Fruit fly (Drosophila melanogaster) whole organism, embryonic: ENCODE results near the gene CG13084.

Source experiments
- Aef1 ChIP-seq: fragments of 200-800 bp; sonication (Bioruptor generic); IDR thresholded peaks from 3 replicates; pipeline ENCODE4 v1.3.6; 2022; ENCODE audit warnings: missing biosample characterization, missing genetic modification characterization
- Atf-2 ChIP-seq: fragments of 200-800 bp; sonication (Bioruptor generic); optimal IDR thresholded peaks from 2 replicates; lab custom pipeline; 2016; ENCODE audit warnings: missing biosample characterization, missing genetic modification characterization
- Bteb2 ChIP-seq: fragments of 200-800 bp; sonication (Bioruptor generic); optimal IDR thresholded peaks from 2 replicates; lab custom pipeline; 2016; ENCODE audit warnings: missing biosample characterization, missing genetic modification characterization
- CG1024 ChIP-seq: fragments of 200-800 bp; sonication (Bioruptor generic); IDR thresholded peaks from 2 replicates; pipeline ENCODE4 v1.3.6; 2022; ENCODE audit warnings: missing biosample characterization, missing genetic modification characterization
- CG10267 ChIP-seq: fragments of 200-800 bp; sonication (Bioruptor generic); optimal IDR thresholded peaks from 2 replicates; lab custom pipeline; 2018; ENCODE audit warnings: missing biosample characterization, mild to moderate bottlenecking, missing genetic modification characterization, moderate library complexity
- CG10543 ChIP-seq: fragments of 200-800 bp; sonication (Bioruptor generic); optimal IDR thresholded peaks from 3 replicates; lab custom pipeline; 2017; ENCODE audit warnings: missing biosample characterization, mild to moderate bottlenecking, missing genetic modification characterization, moderate library complexity
- CG12219 ChIP-seq: fragments of 200-800 bp; sonication (Bioruptor generic); optimal IDR thresholded peaks from 3 replicates; lab custom pipeline; 2018; ENCODE audit warnings: missing biosample characterization, mild to moderate bottlenecking, missing genetic modification characterization
- CG12942 ChIP-seq: fragments of 200-800 bp; sonication (Bioruptor generic); optimal IDR thresholded peaks from 3 replicates; lab custom pipeline; 2016; ENCODE audit warnings: missing biosample characterization, missing genetic modification characterization
- CG13775 ChIP-seq: fragments of 200-800 bp; sonication (Bioruptor generic); optimal IDR thresholded peaks from 3 replicates; lab custom pipeline; 2017; ENCODE audit warnings: missing biosample characterization, mild to moderate bottlenecking, missing genetic modification characterization
- CG15011 ChIP-seq: fragments of 200-800 bp; sonication (Bioruptor generic); optimal IDR thresholded peaks from 3 replicates; lab custom pipeline; 2018; ENCODE audit warnings: missing biosample characterization, mild to moderate bottlenecking, missing genetic modification characterization
- CG15601 ChIP-seq: fragments of 200-800 bp; sonication (Bioruptor generic); optimal IDR thresholded peaks from 3 replicates; lab custom pipeline; 2019; ENCODE audit warnings: missing biosample characterization, mild to moderate bottlenecking, missing genetic modification characterization, moderate library complexity
- CG1647 ChIP-seq: fragments of 200-800 bp; sonication (Bioruptor generic); optimal IDR thresholded peaks from 3 replicates; lab custom pipeline; 2016; ENCODE audit warnings: missing biosample characterization, missing genetic modification characterization
- CG17328 ChIP-seq: fragments of 200-800 bp; sonication (Bioruptor generic); IDR thresholded peaks from 2 replicates; pipeline ENCODE4 v1.3.6; 2022; ENCODE audit warnings: missing biosample characterization, missing genetic modification characterization
- CG2129 ChIP-seq: fragments of 200-800 bp; sonication (Bioruptor generic); IDR thresholded peaks from 2 replicates; pipeline ENCODE4 v1.3.6; 2022; ENCODE audit warnings: missing biosample characterization, missing genetic modification characterization; ENCODE audit not compliant: partially characterized antibody
- CG32767 ChIP-seq: fragments of 200-800 bp; sonication (Bioruptor generic); IDR thresholded peaks from 2 replicates; pipeline ENCODE4 v1.3.6; 2022; ENCODE audit warnings: missing biosample characterization, missing genetic modification characterization
- CG33557 ChIP-seq: fragments of 200-800 bp; sonication (Bioruptor generic); optimal IDR thresholded peaks from 2 replicates; lab custom pipeline; 2019; ENCODE audit warnings: missing biosample characterization, mild to moderate bottlenecking, missing genetic modification characterization, moderate library complexity
- CG34422 ChIP-seq: fragments of 200-800 bp; sonication (Bioruptor generic); IDR thresholded peaks from 3 replicates; pipeline ENCODE4 v1.3.6; 2022; ENCODE audit warnings: missing biosample characterization, missing genetic modification characterization
- CG3847 ChIP-seq: fragments of 200-800 bp; sonication (Bioruptor generic); IDR thresholded peaks from 2 replicates; pipeline ENCODE4 v1.3.6; 2022; ENCODE audit warnings: missing biosample characterization, missing genetic modification characterization
- CG4404 ChIP-seq: fragments of 200-800 bp; sonication (Bioruptor generic); IDR thresholded peaks from 2 replicates; pipeline ENCODE4 v1.3.6; 2022; ENCODE audit warnings: missing biosample characterization, missing genetic modification characterization
- CG4730 ChIP-seq: fragments of 200-800 bp; sonication (Bioruptor generic); IDR thresholded peaks from 2 replicates; pipeline ENCODE4 v1.3.6; 2022; ENCODE audit warnings: missing biosample characterization, missing genetic modification characterization
- CG6272 ChIP-seq: fragments of 200-800 bp; sonication (Bioruptor generic); IDR thresholded peaks from 2 replicates; pipeline ENCODE4 v1.3.6; 2022; ENCODE audit warnings: missing biosample characterization, missing genetic modification characterization
- CG6791 ChIP-seq: fragments of 200-800 bp; sonication (Bioruptor generic); IDR thresholded peaks from 3 replicates; pipeline ENCODE4 v1.3.6; 2022; ENCODE audit warnings: missing biosample characterization, missing genetic modification characterization; ENCODE audit not compliant: partially characterized antibody
- CG7839 ChIP-seq: fragments of 200-800 bp; sonication (Bioruptor generic); optimal IDR thresholded peaks from 3 replicates; lab custom pipeline; 2018; ENCODE audit warnings: missing biosample characterization, mild to moderate bottlenecking, missing genetic modification characterization, moderate library complexity
- CG9797 ChIP-seq: fragments of 200-800 bp; sonication (Bioruptor generic); optimal IDR thresholded peaks from 3 replicates; lab custom pipeline; 2018; ENCODE audit warnings: missing biosample characterization, mild to moderate bottlenecking, missing genetic modification characterization
- Camta ChIP-seq: fragments of 200-800 bp; sonication (Bioruptor generic); optimal IDR thresholded peaks from 2 replicates; lab custom pipeline; 2016; ENCODE audit warnings: missing biosample characterization, missing genetic modification characterization
- Drgx ChIP-seq: fragments of 200-800 bp; sonication (Bioruptor generic); IDR thresholded peaks from 2 replicates; pipeline ENCODE4 v1.3.6; 2022; ENCODE audit warnings: missing biosample characterization, missing genetic modification characterization
- Lim3 ChIP-seq: fragments of 200-800 bp; sonication (Bioruptor generic); IDR thresholded peaks from 2 replicates; pipeline ENCODE4 v1.3.6; 2022; ENCODE audit warnings: missing biosample characterization, missing genetic modification characterization
- Max ChIP-seq: fragments of 200-800 bp; sonication (Bioruptor generic); optimal IDR thresholded peaks from 2 replicates; lab custom pipeline; 2016; ENCODE audit warnings: missing biosample characterization, mild to moderate bottlenecking, missing genetic modification characterization
- YL-1 ChIP-seq: fragments of 200-800 bp; sonication (Bioruptor generic); optimal IDR thresholded peaks from 3 replicates; lab custom pipeline; 2017; ENCODE audit warnings: missing biosample characterization, mild to moderate bottlenecking, missing genetic modification characterization
- amos ChIP-seq: fragments of 200-800 bp; sonication (Bioruptor generic); IDR thresholded peaks from 2 replicates; pipeline ENCODE4 v1.3.6; 2022; ENCODE audit warnings: missing biosample characterization, missing genetic modification characterization; ENCODE audit not compliant: partially characterized antibody
- aop ChIP-seq: fragments of 200-800 bp; sonication (Bioruptor generic); IDR thresholded peaks from 2 replicates; pipeline ENCODE4 v1.3.6; 2022; ENCODE audit warnings: missing biosample characterization, missing genetic modification characterization
- ap ChIP-seq: fragments of 200-800 bp; sonication (Bioruptor generic); IDR thresholded peaks from 2 replicates; pipeline ENCODE4 v1.3.6; 2022; ENCODE audit warnings: missing biosample characterization, missing genetic modification characterization
- bbx ChIP-seq: fragments of 200-800 bp; sonication (Bioruptor generic); IDR thresholded peaks from 2 replicates; pipeline ENCODE4 v1.3.6; 2022; ENCODE audit warnings: missing biosample characterization, missing genetic modification characterization; ENCODE audit not compliant: partially characterized antibody
- dan ChIP-seq: fragments of 200-800 bp; sonication (Bioruptor generic); IDR thresholded peaks from 2 replicates; pipeline ENCODE4 v1.3.6; 2022; ENCODE audit warnings: missing biosample characterization, missing genetic modification characterization
- dpn ChIP-seq, 2 experiments: fragments of 200-800 bp; sonication (Bioruptor generic); optimal IDR thresholded peaks; 3 replicates each; lab custom pipeline; 2016; ENCODE audit warnings: missing biosample characterization in 2 of 2, missing genetic modification characterization in 2 of 2
- gce ChIP-seq: fragments of 200-800 bp; sonication (Bioruptor generic); IDR thresholded peaks from 3 replicates; pipeline ENCODE4 v1.3.6; 2022; ENCODE audit warnings: missing biosample characterization, missing genetic modification characterization
- hbn ChIP-seq: fragments of 200-800 bp; sonication (Bioruptor generic); IDR thresholded peaks from 2 replicates; pipeline ENCODE4 v1.3.6; 2022; ENCODE audit warnings: missing biosample characterization, missing genetic modification characterization; ENCODE audit not compliant: partially characterized antibody
- inv ChIP-seq: fragments of 200-800 bp; sonication (Bioruptor generic); IDR thresholded peaks from 2 replicates; pipeline ENCODE4 v1.3.6; 2022; ENCODE audit warnings: missing biosample characterization, missing genetic modification characterization; ENCODE audit not compliant: partially characterized antibody
- kah ChIP-seq: fragments of 200-800 bp; sonication (Bioruptor generic); optimal IDR thresholded peaks from 2 replicates; lab custom pipeline; 2018; ENCODE audit warnings: missing biosample characterization, mild to moderate bottlenecking, missing genetic modification characterization
- lola ChIP-seq, 3 experiments: fragments of >200 bp in 2 of 3; fragments of 200-800 bp in 1 of 3; sonication (Bioruptor generic) in 1 of 3; optimal IDR thresholded peaks; 2 replicates each; lab custom pipeline; 2017 to 2019; ENCODE audit warnings: missing biosample characterization in 3 of 3, missing genetic modification characterization in 3 of 3, mild to moderate bottlenecking in 1 of 3, moderate library complexity in 1 of 3
- lov ChIP-seq, 2 experiments: fragments of 200-800 bp in 1 of 2; fragments of >200 bp in 1 of 2; sonication (Bioruptor generic) in 1 of 2; IDR thresholded peaks in 1 of 2; optimal IDR thresholded peaks in 1 of 2; 2 replicates in 1 of 2; 3 replicates in 1 of 2; pipeline versions ENCODE4 v1.3.6 to Lab custom; 2017 to 2022; ENCODE audit warnings: missing biosample characterization in 1 of 2, missing genetic modification characterization in 1 of 2
- maf-S ChIP-seq: fragments of 200-800 bp; sonication (Bioruptor generic); optimal IDR thresholded peaks from 2 replicates; lab custom pipeline; 2016; ENCODE audit warnings: missing biosample characterization, missing genetic modification characterization
- nerfin-2 ChIP-seq: fragments of 200-800 bp; sonication (Bioruptor generic); IDR thresholded peaks from 2 replicates; pipeline ENCODE4 v1.3.6; 2022; ENCODE audit warnings: missing biosample characterization, missing genetic modification characterization; ENCODE audit not compliant: partially characterized antibody
- p53 ChIP-seq: fragments of 200-800 bp; sonication (Bioruptor generic); optimal IDR thresholded peaks from 2 replicates; lab custom pipeline; 2016; ENCODE audit warnings: missing biosample characterization, missing genetic modification characterization
- pan ChIP-seq, 4 experiments: fragments of >200 bp in 3 of 4; fragments of 200-800 bp in 1 of 4; sonication (Bioruptor generic) in 1 of 4; optimal IDR thresholded peaks in 3 of 4; IDR thresholded peaks in 1 of 4; 2 replicates each; pipeline versions ENCODE4 v1.3.6 to Lab custom; 2017 to 2022; ENCODE audit warnings: missing biosample characterization in 2 of 4, missing genetic modification characterization in 2 of 4, mixed read lengths in 1 of 4
- salm ChIP-seq: fragments of 200-800 bp; sonication (Bioruptor generic); optimal IDR thresholded peaks from 2 replicates; lab custom pipeline; 2018; ENCODE audit warnings: missing biosample characterization, mild to moderate bottlenecking, missing genetic modification characterization
- sc ChIP-seq, 3 experiments: fragments of >200 bp in 2 of 3; fragments of 200-800 bp in 1 of 3; sonication (Bioruptor generic) in 1 of 3; optimal IDR thresholded peaks; 2 replicates in 2 of 3; 3 replicates in 1 of 3; lab custom pipeline; 2017; ENCODE audit warnings: mild to moderate bottlenecking in 1 of 3, missing biosample characterization in 1 of 3, missing genetic modification characterization in 1 of 3, missing genetic modification reagents in 1 of 3
- unc-4 ChIP-seq: fragments of 200-800 bp; sonication (Bioruptor generic); IDR thresholded peaks from 2 replicates; pipeline ENCODE4 v1.3.6; 2022; ENCODE audit warnings: missing biosample characterization, missing genetic modification characterization; ENCODE audit not compliant: partially characterized antibody
- wdn ChIP-seq: fragments of 200-800 bp; sonication (Bioruptor generic); IDR thresholded peaks from 2 replicates; pipeline ENCODE4 v1.3.6; 2022; ENCODE audit warnings: missing biosample characterization, missing genetic modification characterization

Gene CG13084

dm6 chr2L:19497983-19498382 is 13.3 kb downstream of the CG13084 start, which contains the start of gene Top3alpha (continued):
- no peak for TF ChIP-seq Drgx (GFP tag; lab: Robert Waterston, UW)
- TF ChIP-seq CG7839 (tag; lab: Kevin White, UChicago): no peak
- no peak for TF ChIP-seq CG12219
- TF ChIP-seq bbx (GFP tag; lab: Robert Waterston, UW): peak; percentile 78; the same call in 1 of the 2 replicates
- TF ChIP-seq sc (optimal IDR thresholded peaks at IDR 0.05; lab: Kevin White, UChicago): no peak
- TF ChIP-seq sc (GFP tag; optimal IDR thresholded peaks at IDR 0.05; lab: Kevin White, UChicago): no peak
- no peak for TF ChIP-seq Atf-2 (GFP tag; lab: Kevin White, UChicago)
- TF ChIP-seq CG4404: no peak
- TF ChIP-seq CG10267 (tag; lab: Kevin White, UChicago): peak; percentile 21
- TF ChIP-seq aop (GFP tag; lab: Robert Waterston, UW): no peak
- TF ChIP-seq CG6791: peak; percentile 68
- no peak for TF ChIP-seq CG34422
- no peak for TF ChIP-seq CG4730
- peak; percentile 56 for TF ChIP-seq nerfin-2 (GFP tag; lab: Robert Waterston, UW)
- no peak for TF ChIP-seq CG1647
- TF ChIP-seq Aef1 (GFP tag; lab: Robert Waterston, UW): no peak
- TF ChIP-seq p53 (GFP tag; lab: Kevin White, UChicago): no peak
- no peak for TF ChIP-seq lola (GFP tag; optimal IDR thresholded peaks at IDR 0.05; lab: Kevin White, UChicago)
- no peak for TF ChIP-seq CG17328 (GFP tag; lab: Robert Waterston, UW)
- no peak for TF ChIP-seq CG10543 (GFP tag; lab: Kevin White, UChicago)
- no peak for TF ChIP-seq ap (GFP tag; lab: Robert Waterston, UW)
- TF ChIP-seq dpn (GFP tag; optimal IDR thresholded peaks at IDR 0.05; lab: Kevin White, UChicago): no peak
- peak; percentile 57 for TF ChIP-seq hbn (GFP tag; lab: Robert Waterston, UW)
- peak; percentile 47 for TF ChIP-seq YL-1 (GFP tag; lab: Kevin White, UChicago)
- peak; percentile 79 for TF ChIP-seq CG9797
- TF ChIP-seq gce (GFP tag; lab: Robert Waterston, UW): no peak
- no peak for TF ChIP-seq kah (GFP tag; lab: Kevin White, UChicago)
- no peak for TF ChIP-seq CG15011 (GFP tag; lab: Kevin White, UChicago)
- no peak for TF ChIP-seq CG1024 (GFP tag; lab: Robert Waterston, UW)
- peak; percentile 35; the same call in 1 of the 2 replicates for TF ChIP-seq CG3847 (GFP tag; lab: Robert Waterston, UW)
- peak; percentile 25; the same call in 1 of the 2 replicates for TF ChIP-seq inv
- TF ChIP-seq maf-S (GFP tag; lab: Kevin White, UChicago): no peak
- no peak for TF ChIP-seq salm
- no peak for TF ChIP-seq CG15601 (tag; lab: Kevin White, UChicago)
- no peak for TF ChIP-seq CG33557 (GFP tag; lab: Kevin White, UChicago)
- no peak; the same call in 1 of the 2 replicates for TF ChIP-seq CG2129
- TF ChIP-seq wdn (GFP tag; lab: Robert Waterston, UW): no peak
- no peak for TF ChIP-seq Bteb2 (GFP tag; lab: Kevin White, UChicago)
- no peak for TF ChIP-seq dan (GFP tag; lab: Robert Waterston, UW)
- TF ChIP-seq Lim3 (GFP tag; lab: Robert Waterston, UW): no peak
- TF ChIP-seq unc-4 (GFP tag; lab: Robert Waterston, UW): peak; percentile 70
- no peak for TF ChIP-seq lov (optimal IDR thresholded peaks at IDR 0.05; lab: Kevin White, UChicago)
- no peak for TF ChIP-seq lov (GFP tag; IDR thresholded peaks at IDR 0.05; lab: Robert Waterston, UW)
- no peak for TF ChIP-seq CG13775
- peak; percentile 67; the same call in 1 of the 2 replicates for TF ChIP-seq amos (GFP tag; lab: Robert Waterston, UW)
- TF ChIP-seq Max: no peak
- TF ChIP-seq CG12942 (GFP tag; lab: Kevin White, UChicago): no peak
- TF ChIP-seq Camta (GFP tag; lab: Kevin White, UChicago): no peak
- no peak for TF ChIP-seq pan (optimal IDR thresholded peaks at IDR 0.05; lab: Kevin White, UChicago)
- no peak for TF ChIP-seq pan (GFP tag; optimal IDR thresholded peaks at IDR 0.05 in 1 of 2, IDR thresholded peaks at IDR 0.05 in 1 of 2)
- TF ChIP-seq CG6272 (GFP tag; lab: Robert Waterston, UW): no peak
- no peak for TF ChIP-seq CG32767 (GFP tag; lab: Robert Waterston, UW)
